Worm (Caenorhabditis elegans) whole organism, early embryonic: Measurements from ENCODE around the gene bli-2.

ENCODE experiments used
- B0310.2 ChIP-seq: sonication (generic microtip); optimal IDR thresholded peaks from 2 replicates; lab custom pipeline; 2016; ENCODE audit warnings: mild to moderate bottlenecking, missing genetic modification characterization, missing compliant biosample characterization
- aly-1 ChIP-seq: sonication (generic microtip); optimal IDR thresholded peaks from 2 replicates; lab custom pipeline; 2016; ENCODE audit warnings: missing genetic modification characterization, missing compliant biosample characterization
- ama-1 ChIP-seq: fragments of 150-350 bp; optimal IDR thresholded peaks from 2 replicates; lab custom pipeline; 2014
- ceh-13 ChIP-seq: fragments of 200-800 bp; sonication (Bioruptor generic); optimal IDR thresholded peaks from 2 replicates; lab custom pipeline; 2018; ENCODE audit warnings: mild to moderate bottlenecking, missing genetic modification characterization, missing compliant biosample characterization
- flt-1 ChIP-seq: fragments of 200-800 bp; sonication (Bioruptor generic); IDR thresholded peaks from 2 replicates; pipeline ENCODE4 v1.3.6; 2022; ENCODE audit warnings: missing genetic modification characterization, missing compliant biosample characterization
- hmbx-1 ChIP-seq: sonication (generic microtip); optimal IDR thresholded peaks from 2 replicates; lab custom pipeline; 2016; ENCODE audit warnings: mild to moderate bottlenecking, missing genetic modification characterization, missing compliant biosample characterization
- hmg-4 ChIP-seq: fragments of 200-800 bp; sonication (Bioruptor generic); optimal IDR thresholded peaks from 2 replicates; lab custom pipeline; 2018; ENCODE audit warnings: mild to moderate bottlenecking, missing genetic modification characterization, missing compliant biosample characterization
- hnd-1 ChIP-seq: sonication (generic microtip); optimal IDR thresholded peaks from 2 replicates; lab custom pipeline; 2016; ENCODE audit warnings: missing genetic modification characterization, missing compliant biosample characterization
- scrt-1 ChIP-seq: fragments of 200-800 bp; sonication (Bioruptor generic); IDR thresholded peaks from 2 replicates; pipeline ENCODE4 v1.3.6; 2022; ENCODE audit warnings: missing genetic modification characterization, missing compliant biosample characterization
- sea-1 ChIP-seq: fragments of 200-800 bp; sonication (Bioruptor generic); conservative IDR thresholded peaks from 2 replicates; pipeline ENCODE4 v1.3.6; 2022; ENCODE audit warnings: missing genetic modification characterization, missing compliant biosample characterization
- tbx-11 ChIP-seq: fragments of 200-800 bp; sonication (Bioruptor generic); IDR thresholded peaks from 2 replicates; pipeline ENCODE4 v1.3.6; 2022; ENCODE audit warnings: missing genetic modification characterization, missing compliant biosample characterization
- tbx-37 ChIP-seq: fragments of 200-800 bp; sonication (Bioruptor generic); conservative IDR thresholded peaks from 2 replicates; pipeline ENCODE4 v1.3.6; 2022; ENCODE audit warnings: missing genetic modification reagents, missing genetic modification characterization, missing compliant biosample characterization
- tra-4 ChIP-seq: sonication (generic microtip); optimal IDR thresholded peaks from 2 replicates; lab custom pipeline; 2017; ENCODE audit warnings: missing genetic modification characterization, missing compliant biosample characterization

DNA sequence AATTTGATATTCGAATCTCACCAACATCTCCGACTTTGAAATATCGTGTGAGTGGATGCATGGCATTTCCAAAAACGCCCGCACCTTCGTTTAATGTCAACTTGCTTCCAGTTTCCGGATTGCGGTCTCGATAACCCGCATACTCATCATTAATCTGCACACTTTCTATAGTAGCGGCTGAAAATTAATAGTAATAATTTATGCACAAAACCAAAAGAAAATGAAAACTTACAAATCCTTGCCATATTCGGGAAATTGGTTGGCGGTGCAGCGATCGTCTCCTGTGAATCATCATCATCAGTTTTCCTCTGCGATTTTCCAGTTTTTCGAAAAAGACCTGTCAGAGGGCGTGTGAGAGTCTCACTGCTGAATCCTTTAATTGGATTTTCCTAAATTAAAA lies 7.9 kb upstream of the bli-2 start:
- TF ChIP-seq hmbx-1 (no peak), ama-1 (lab: Kevin White, UChicago) (no peak), aly-1 (tag; lab: Kevin White, UChicago) (no peak), sea-1 (GFP tag; lab: Robert Waterston, UW) (no peak), tbx-37 (GFP tag; lab: Robert Waterston, UW) (no peak), hmg-4 (GFP tag; lab: Kevin White, UChicago) (no peak), hnd-1 (tag; lab: Kevin White, UChicago) (no peak), ceh-13 (no peak), B0310.2 (tag; lab: Kevin White, UChicago) (no peak), tra-4 (no peak), flt-1 (no peak), tbx-11 (GFP tag; lab: Robert Waterston, UW) (no peak), scrt-1 (no peak)
